Worm (Caenorhabditis elegans) whole organism, early embryonic: ENCODE results near the gene acr-12.

Experiments
- B0310.2 ChIP-seq: sonication (generic microtip); optimal IDR thresholded peaks from 2 replicates; lab custom pipeline; 2016; ENCODE audit warnings: mild to moderate bottlenecking, missing genetic modification characterization, missing compliant biosample characterization
- aly-1 ChIP-seq: sonication (generic microtip); optimal IDR thresholded peaks from 2 replicates; lab custom pipeline; 2016; ENCODE audit warnings: missing genetic modification characterization, missing compliant biosample characterization
- ama-1 ChIP-seq: fragments of 150-350 bp; optimal IDR thresholded peaks from 2 replicates; lab custom pipeline; 2014
- ceh-36 ChIP-seq: sonication (generic microtip); optimal IDR thresholded peaks from 2 replicates; lab custom pipeline; 2016; ENCODE audit warnings: missing genetic modification characterization, inconsistent platforms, missing compliant biosample characterization
- flt-1 ChIP-seq: fragments of 200-800 bp; sonication (Bioruptor generic); IDR thresholded peaks from 2 replicates; pipeline ENCODE4 v1.3.6; 2022; ENCODE audit warnings: missing genetic modification characterization, missing compliant biosample characterization
- hmg-4 ChIP-seq: fragments of 200-800 bp; sonication (Bioruptor generic); optimal IDR thresholded peaks from 2 replicates; lab custom pipeline; 2018; ENCODE audit warnings: mild to moderate bottlenecking, missing genetic modification characterization, missing compliant biosample characterization
- scrt-1 ChIP-seq: fragments of 200-800 bp; sonication (Bioruptor generic); IDR thresholded peaks from 2 replicates; pipeline ENCODE4 v1.3.6; 2022; ENCODE audit warnings: missing genetic modification characterization, missing compliant biosample characterization
- tra-4 ChIP-seq: sonication (generic microtip); optimal IDR thresholded peaks from 2 replicates; lab custom pipeline; 2017; ENCODE audit warnings: missing genetic modification characterization, missing compliant biosample characterization

DNA sequence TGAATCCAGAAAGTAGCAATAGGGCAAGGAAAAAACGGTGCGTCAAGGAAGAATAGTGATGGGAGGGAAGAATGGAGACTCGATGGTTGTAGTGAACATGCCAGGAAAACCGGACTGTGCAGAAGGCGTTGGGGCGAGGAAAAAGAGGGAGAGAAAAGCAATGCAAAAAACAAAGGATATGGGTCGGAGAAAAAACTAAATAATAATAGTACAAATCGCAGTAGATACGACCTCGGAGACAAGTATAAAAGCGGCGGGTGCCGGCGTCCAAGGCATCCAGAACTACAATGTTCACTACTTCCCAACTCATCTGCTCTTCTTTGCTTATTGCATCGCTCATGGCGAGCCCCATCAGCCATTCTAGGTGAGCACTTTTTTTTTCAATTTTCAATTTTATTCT, 4.1 kb downstream of the acr-12 start, which contains the start of gene R01E6.5:
- no peak for TF ChIP-seq aly-1
- no peak for TF ChIP-seq ama-1
- no peak for TF ChIP-seq flt-1 (GFP tag; lab: Robert Waterston, UW)
- TF ChIP-seq tra-4 (tag; lab: Kevin White, UChicago), result no peak
- TF ChIP-seq ceh-36, result no peak
- no peak for TF ChIP-seq B0310.2 (tag; lab: Kevin White, UChicago)
- TF ChIP-seq hmg-4 (GFP tag; lab: Kevin White, UChicago), result no peak
- TF ChIP-seq scrt-1 (GFP tag; lab: Robert Waterston, UW), result no peak
